Fruit fly (Drosophila melanogaster) whole organism, embryonic: Measurements from ENCODE around the gene CCKLR-17D1.
A peak's percentile ranks its signal among the peaks of the same experiment; 100 is the strongest.

ENCODE experiments used
- CG12236 ChIP-seq: fragments of 200-800 bp; sonication (Bioruptor generic); optimal IDR thresholded peaks from 2 replicates; lab custom pipeline; 2016; ENCODE audit warnings: missing biosample characterization, missing genetic modification characterization
- CG12391 ChIP-seq: fragments of 200-800 bp; sonication (Bioruptor generic); optimal IDR thresholded peaks from 3 replicates; lab custom pipeline; 2018; ENCODE audit warnings: missing biosample characterization, mild to moderate bottlenecking, missing genetic modification characterization, moderate library complexity
- CG13296 ChIP-seq: fragments of 200-800 bp; sonication (Bioruptor generic); optimal IDR thresholded peaks from 3 replicates; lab custom pipeline; 2018; ENCODE audit warnings: missing biosample characterization, mild to moderate bottlenecking, missing genetic modification characterization
- CG14050 ChIP-seq: fragments of 200-800 bp; sonication (Bioruptor generic); IDR thresholded peaks from 3 replicates; pipeline ENCODE4 v1.3.6; 2022; ENCODE audit warnings: missing biosample characterization, missing genetic modification characterization
- Rfx ChIP-seq: fragments of 200-800 bp; sonication (Bioruptor generic); IDR thresholded peaks from 2 replicates; pipeline ENCODE4 v1.3.6; 2022; ENCODE audit warnings: missing biosample characterization, missing genetic modification characterization
- nom ChIP-seq: fragments of 200-800 bp; sonication (Bioruptor generic); optimal IDR thresholded peaks from 2 replicates; lab custom pipeline; 2017; ENCODE audit warnings: missing biosample characterization, missing genetic modification characterization, mild to moderate bottlenecking, moderate library complexity, missing genetic modification reagents
- oc ChIP-seq: fragments of 200-800 bp; sonication (Bioruptor generic); optimal IDR thresholded peaks from 2 replicates; lab custom pipeline; 2018; ENCODE audit warnings: missing biosample characterization, mild to moderate bottlenecking, missing genetic modification characterization, moderate library complexity
- so ChIP-seq: fragments of 200-800 bp; sonication (Bioruptor generic); IDR thresholded peaks from 3 replicates; pipeline ENCODE4 v1.3.6; 2022; ENCODE audit warnings: missing biosample characterization, missing genetic modification characterization

Gene CCKLR-17D1

DNA sequence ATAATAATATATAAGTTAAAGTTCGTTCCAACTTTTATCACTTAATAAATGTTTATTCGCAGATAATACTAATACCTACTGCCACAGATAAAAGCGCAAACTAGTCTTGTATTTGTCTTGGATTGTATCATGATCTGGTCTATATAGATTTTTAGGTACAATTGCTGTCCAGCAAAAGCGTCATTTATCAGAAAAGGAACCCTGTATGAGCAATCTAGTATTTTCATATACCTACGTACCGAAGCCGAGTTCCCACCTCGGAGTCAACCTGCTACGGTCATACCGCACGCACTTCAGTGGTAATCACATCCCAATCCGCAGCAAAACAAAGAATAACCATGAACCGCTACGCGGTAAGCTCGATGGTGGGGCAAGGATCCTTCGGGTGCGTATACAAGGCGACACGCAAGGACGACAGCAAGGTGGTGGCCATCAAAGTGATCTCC, 68.8 kb downstream of the CCKLR-17D1 start, which contains the start of gene fu (continued):
- TF ChIP-seq nom (peak; percentile 19), CG12236 (GFP tag; lab: Kevin White, UChicago) (no peak), CG12391 (tag; lab: Kevin White, UChicago) (peak; percentile 47), Rfx (GFP tag; lab: Robert Waterston, UW) (peak; percentile 23; the same call in 1 of the 2 replicates), oc (no peak), CG14050 (GFP tag; lab: Robert Waterston, UW) (no peak), so (GFP tag; lab: Robert Waterston, UW) (no peak), CG13296 (peak; percentile 10)
